Fruit fly (Drosophila melanogaster): Measurements from ENCODE around the gene Neb-cGP.

The Neb-cGP gene

DNA sequence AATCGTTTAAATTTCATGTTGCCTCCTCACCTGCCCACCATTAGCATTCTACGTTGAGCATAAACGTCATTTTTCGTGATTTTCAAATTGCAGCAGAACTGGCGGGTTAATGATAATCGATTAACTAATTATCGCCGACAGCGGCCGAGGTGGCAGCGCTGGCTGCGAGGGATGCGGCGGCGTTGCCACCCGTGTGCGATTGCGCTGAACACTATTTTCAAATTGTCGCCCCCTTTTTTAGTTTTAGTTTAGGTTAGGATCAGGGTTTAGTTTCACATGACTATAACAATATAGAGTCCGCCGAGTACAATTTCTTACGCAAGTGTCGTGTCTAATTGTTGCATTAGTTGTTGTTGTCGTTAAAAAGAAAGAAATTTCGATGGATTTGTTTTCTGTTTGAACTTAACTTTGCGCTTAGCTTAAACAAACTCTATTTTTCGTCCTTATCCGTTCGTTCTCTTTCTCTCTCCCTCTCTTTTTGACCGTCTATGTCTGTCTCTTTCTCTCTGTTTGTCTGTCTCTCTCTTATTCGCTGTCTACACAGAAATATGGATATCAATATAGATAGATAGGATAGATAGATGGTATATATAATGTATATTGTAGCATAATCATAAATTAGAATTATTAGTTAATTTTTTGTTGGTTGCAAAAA is 2.6 kb downstream of the Neb-cGP start (continued):
- TF ChIP-seq CG12236 (GFP tag; optimal IDR thresholded peaks at IDR 0.05) (no peak), Ssrp (tag; optimal IDR thresholded peaks at IDR 0.05) (no peak), CG8478 (optimal IDR thresholded peaks at IDR 0.05) (no peak), NC2β (GFP tag; optimal IDR thresholded peaks at IDR 0.05) (peak; percentile 36), CG10209 (GFP tag; optimal IDR thresholded peaks at IDR 0.05) (no peak), ttk (GFP tag; IDR thresholded peaks at IDR 0.05) (no peak; the same call in 1 of the 2 replicates), CG4820 (GFP tag; optimal IDR thresholded peaks at IDR 0.05) (no peak), Hey (tag; optimal IDR thresholded peaks at IDR 0.05) (no peak), Sry-β (GFP tag; optimal IDR thresholded peaks at IDR 0.05) (no peak), CG4360 (GFP tag; IDR thresholded peaks at IDR 0.05) (no peak), fd64A (GFP tag; optimal IDR thresholded peaks at IDR 0.05) (no peak), jumu (GFP tag; optimal IDR thresholded peaks at IDR 0.05) (peak; percentile 1), CG11093 (GFP tag; IDR thresholded peaks at IDR 0.05) (no peak), CG4282 (GFP tag; optimal IDR thresholded peaks at IDR 0.05) (no peak), CG17568 (GFP tag; optimal IDR thresholded peaks at IDR 0.05) (no peak), cato (GFP tag; optimal IDR thresholded peaks at IDR 0.05; ENCODE audit: borderline replicate concordance) (no peak), HmgD (GFP tag; optimal IDR thresholded peaks at IDR 0.05) (no peak), NfI (GFP tag; optimal IDR thresholded peaks at IDR 0.05) (no peak), Six4 (GFP tag; optimal IDR thresholded peaks at IDR 0.05) (no peak)

- no peak for TF ChIP-seq stwl (tag; optimal IDR thresholded peaks at IDR 0.05)
- TF ChIP-seq Sry-δ (GFP tag; optimal IDR thresholded peaks at IDR 0.05) = no peak
- no peak for TF ChIP-seq B-H1 (GFP tag; IDR thresholded peaks at IDR 0.05)
- no peak for TF ChIP-seq CG10431 (GFP tag; optimal IDR thresholded peaks at IDR 0.05)
- peak; percentile 63 for TF ChIP-seq Med (GFP tag)
- TF ChIP-seq CG18011 (GFP tag; optimal IDR thresholded peaks at IDR 0.05) = no peak
These were observed 4.0 kb downstream of the Neb-cGP start for dm6 chrX:10464531-10464930.

DNA sequence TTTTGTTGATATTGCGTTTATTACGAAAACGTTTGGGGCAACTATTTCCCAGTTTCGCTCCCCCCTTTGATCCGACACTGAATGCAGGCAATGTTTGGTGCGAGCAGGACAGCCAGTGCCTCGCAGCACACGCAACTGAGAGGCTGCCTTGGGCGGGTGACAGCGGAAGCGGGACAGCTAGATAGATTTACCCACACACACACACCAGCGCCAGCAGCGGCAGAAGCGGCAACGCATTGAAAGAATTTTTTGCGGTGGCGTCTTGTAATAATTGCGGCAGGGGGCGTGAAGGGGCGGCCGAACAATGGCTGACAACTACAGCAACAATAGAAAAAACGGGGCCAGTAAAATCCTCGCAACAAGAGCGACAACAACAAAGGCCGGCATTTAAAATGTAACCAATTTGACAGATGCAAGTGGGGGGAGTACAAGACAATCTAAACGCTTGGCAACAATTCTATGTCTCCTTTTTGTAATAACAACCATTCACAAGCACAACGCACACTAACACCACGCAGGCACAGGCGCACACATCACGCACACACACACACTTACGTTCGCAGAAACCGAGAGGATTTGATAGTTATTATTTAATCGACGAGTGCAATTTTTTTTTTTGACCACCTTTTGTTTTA is 12.2 kb downstream of the Neb-cGP start:
- TF ChIP-seq CG15696 (tag; optimal IDR thresholded peaks at IDR 0.05) = no peak
- TF ChIP-seq peb (GFP tag; IDR thresholded peaks at IDR 0.05) = no peak
- no peak for TF ChIP-seq crp (GFP tag; optimal IDR thresholded peaks at IDR 0.05)
- 0 out of 3 replicates have a peak, but pooled peaks have one; percentile 16 for TF ChIP-seq row (GFP tag; IDR thresholded peaks at IDR 0.05)
- TF ChIP-seq Jarid2 (GFP tag; optimal IDR thresholded peaks at IDR 0.05) = no peak
- TF ChIP-seq sob (GFP tag; IDR thresholded peaks at IDR 0.05) = peak; percentile 36; the same call in 1 of the 2 replicates
- no peak for TF ChIP-seq scrt (GFP tag; optimal IDR thresholded peaks at IDR 0.05)
- TF ChIP-seq CG3838 (GFP tag; optimal IDR thresholded peaks at IDR 0.05) = peak; percentile 93
- TF ChIP-seq nmo (GFP tag; optimal IDR thresholded peaks at IDR 0.05) = peak; percentile 25
- no peak for TF ChIP-seq CrebB (tag; optimal IDR thresholded peaks at IDR 0.05)
- peak; percentile 96 for TF ChIP-seq Adf1 (GFP tag; IDR thresholded peaks at IDR 0.05)
- no peak for TF ChIP-seq sna (GFP tag; IDR thresholded peaks at IDR 0.05; ENCODE audit: partially characterized antibody)
- no peak for TF ChIP-seq salm (tag; optimal IDR thresholded peaks at IDR 0.05)
- TF ChIP-seq CG34422 (GFP tag; IDR thresholded peaks at IDR 0.05) = peak; percentile 93
- peak; percentile 32 for TF ChIP-seq pzg (GFP tag; optimal IDR thresholded peaks at IDR 0.05)
- TF ChIP-seq CG31365 (tag; optimal IDR thresholded peaks at IDR 0.05) = no peak
- no peak for TF ChIP-seq Dfd (GFP tag; optimal IDR thresholded peaks at IDR 0.05)
- peak; percentile 46; the same call in 1 of the 2 replicates for TF ChIP-seq rib (GFP tag; IDR thresholded peaks at IDR 0.05)
- TF ChIP-seq eve (GFP tag; optimal IDR thresholded peaks at IDR 0.05) = no peak
- peak; percentile 10 for TF ChIP-seq kni (GFP tag; optimal IDR thresholded peaks at IDR 0.05)
- peak; percentile 52; the same call in 1 of the 2 replicates for TF ChIP-seq MBD-R2 (GFP tag; IDR thresholded peaks at IDR 0.05)
- TF ChIP-seq amos (GFP tag; IDR thresholded peaks at IDR 0.05; ENCODE audit: partially characterized antibody) = peak; percentile 24; the same call in 1 of the 2 replicates
- peak; percentile 87 for TF ChIP-seq Med (GFP tag)
- TF ChIP-seq Lhr (GFP tag; optimal IDR thresholded peaks at IDR 0.05) = no peak
